Worm (Caenorhabditis elegans): ENCODE measurements around the gene T07E3.2.

ce11 chrIII:6880797-6881196 lies 25.7 kb upstream of the T07E3.2 start, which contains the start of gene K04C2.7:
- TF ChIP-seq unc-62 (GFP tag; optimal IDR thresholded peaks at IDR 0.05) (no peak), Y95B8A.8 (GFP tag; IDR thresholded peaks at IDR 0.05) (no peak), F52B5.7 (tag; optimal IDR thresholded peaks at IDR 0.05) (no peak), snpc-4 (GFP tag; optimal IDR thresholded peaks at IDR 0.05) (no peak), snpc-4 (tag; optimal IDR thresholded peaks at IDR 0.05) (no peak), aptf-3 (GFP tag; IDR thresholded peaks at IDR 0.05) (no peak), ZK185.1 (tag; optimal IDR thresholded peaks at IDR 0.05; ENCODE audit: poor library complexity, severe bottlenecking) (no peak), tbx-9 (tag; optimal IDR thresholded peaks at IDR 0.05; ENCODE audit: borderline replicate concordance) (no peak), lag-1 (GFP tag; IDR thresholded peaks at IDR 0.05) (no peak), T07F8.4 (tag; optimal IDR thresholded peaks at IDR 0.05) (no peak)

All from whole organism, young adult.